Fruit fly (Drosophila melanogaster) whole organism, prepupa: ENCODE results near the gene Trm1.

ENCODE experiments used
- Blimp-1 ChIP-seq: fragments of 200-800 bp; sonication (Bioruptor generic); optimal IDR thresholded peaks from 3 replicates; lab custom pipeline; 2017; ENCODE audit warnings: missing biosample characterization, missing genetic modification characterization, mild to moderate bottlenecking, moderate library complexity, missing genetic modification reagents
- CG10669 ChIP-seq: fragments of 200-800 bp; sonication (Bioruptor generic); optimal IDR thresholded peaks from 3 replicates; lab custom pipeline; 2018; ENCODE audit warnings: missing biosample characterization, mild to moderate bottlenecking, missing genetic modification characterization, moderate library complexity
- CG11762 ChIP-seq: fragments of 200-800 bp; sonication (Bioruptor generic); optimal IDR thresholded peaks from 3 replicates; lab custom pipeline; 2016; ENCODE audit warnings: missing biosample characterization, missing genetic modification characterization; ENCODE audit not compliant: insufficient read depth
- CG11902 ChIP-seq: fragments of 200-800 bp; sonication (Bioruptor generic); optimal IDR thresholded peaks from 3 replicates; lab custom pipeline; 2016; ENCODE audit warnings: missing biosample characterization, missing genetic modification characterization
- CG15336 ChIP-seq: fragments of 200-800 bp; sonication (Bioruptor generic); IDR thresholded peaks from 2 replicates; pipeline ENCODE4 v1.3.6; 2022; ENCODE audit warnings: missing biosample characterization, missing genetic modification characterization
- CG1621 ChIP-seq: fragments of 200-800 bp; sonication (Bioruptor generic); optimal IDR thresholded peaks from 3 replicates; lab custom pipeline; 2018; ENCODE audit warnings: missing biosample characterization, mild to moderate bottlenecking, missing genetic modification characterization
- CG16779 ChIP-seq: fragments of 200-800 bp; sonication (Bioruptor generic); optimal IDR thresholded peaks from 3 replicates; lab custom pipeline; 2017; ENCODE audit warnings: missing biosample characterization, mild to moderate bottlenecking, missing genetic modification characterization
- CG31627 ChIP-seq: fragments of 200-800 bp; sonication (Bioruptor generic); optimal IDR thresholded peaks from 3 replicates; lab custom pipeline; 2016; ENCODE audit warnings: missing biosample characterization, missing genetic modification characterization
- CG32006 ChIP-seq: fragments of 200-800 bp; sonication (Bioruptor generic); optimal IDR thresholded peaks from 3 replicates; lab custom pipeline; 2017; ENCODE audit warnings: missing biosample characterization, mild to moderate bottlenecking, missing genetic modification characterization
- CG3919 ChIP-seq: fragments of 200-800 bp; sonication (Bioruptor generic); optimal IDR thresholded peaks from 3 replicates; lab custom pipeline; 2016; ENCODE audit warnings: missing biosample characterization, missing genetic modification characterization
- CG4318 ChIP-seq: fragments of 200-800 bp; sonication (Bioruptor generic); optimal IDR thresholded peaks from 3 replicates; lab custom pipeline; 2017; ENCODE audit warnings: missing biosample characterization, mild to moderate bottlenecking, missing genetic modification characterization
- CG6163 ChIP-seq: fragments of 200-800 bp; sonication (Bioruptor generic); IDR thresholded peaks from 3 replicates; pipeline ENCODE4 v1.3.6; 2022; ENCODE audit warnings: missing biosample characterization, missing genetic modification characterization
- CG6792 ChIP-seq: fragments of 200-800 bp; sonication (Bioruptor generic); optimal IDR thresholded peaks from 3 replicates; lab custom pipeline; 2016; ENCODE audit warnings: missing biosample characterization, missing genetic modification characterization
- CG6854 ChIP-seq: fragments of 200-800 bp; sonication (Bioruptor generic); optimal IDR thresholded peaks from 2 replicates; lab custom pipeline; 2017; ENCODE audit warnings: missing biosample characterization, mild to moderate bottlenecking, missing genetic modification characterization
- CG8119 ChIP-seq: fragments of 200-800 bp; sonication (Bioruptor generic); IDR thresholded peaks from 3 replicates; pipeline ENCODE4 v1.3.6; 2022; ENCODE audit warnings: missing biosample characterization, missing genetic modification characterization
- CG8632 ChIP-seq: fragments of 200-800 bp; sonication (Bioruptor generic); optimal IDR thresholded peaks from 3 replicates; lab custom pipeline; 2016; ENCODE audit warnings: missing biosample characterization, missing genetic modification characterization
- CG9139 ChIP-seq: fragments of 200-800 bp; sonication (Bioruptor generic); optimal IDR thresholded peaks from 3 replicates; lab custom pipeline; 2017; ENCODE audit warnings: missing biosample characterization, mild to moderate bottlenecking, missing genetic modification characterization
- Eip78C ChIP-seq: fragments of 200-800 bp; sonication (Bioruptor generic); peaks from one replicate; lab custom pipeline; 2016; ENCODE audit warnings: missing biosample characterization, missing genetic modification characterization
- Eip93F ChIP-seq: fragments of 200-800 bp; sonication (Bioruptor generic); optimal IDR thresholded peaks from 2 replicates; lab custom pipeline; 2016; ENCODE audit warnings: missing biosample characterization, mild to moderate bottlenecking, missing genetic modification characterization
- Ets96B ChIP-seq: fragments of 200-800 bp; optimal IDR thresholded peaks from 2 replicates; lab custom pipeline; 2019; ENCODE audit warnings: missing biosample characterization, mild to moderate bottlenecking, missing genetic modification characterization, moderate library complexity
- Gug ChIP-seq: fragments of 200-800 bp; sonication (Bioruptor generic); IDR thresholded peaks from 2 replicates; pipeline ENCODE4 v1.3.6; 2022; ENCODE audit warnings: missing biosample characterization, missing genetic modification characterization
- Hr38 ChIP-seq: sonication (Bioruptor generic); optimal IDR thresholded peaks from 2 replicates; lab custom pipeline; 2016; ENCODE audit warnings: missing biosample characterization, missing genetic modification characterization
- Hr39 ChIP-seq: fragments of 200-800 bp; sonication (Bioruptor generic); optimal IDR thresholded peaks from 2 replicates; lab custom pipeline; 2016; ENCODE audit warnings: missing biosample characterization, missing genetic modification characterization
- Met ChIP-seq: fragments of 200-800 bp; sonication (Bioruptor generic); optimal IDR thresholded peaks from 3 replicates; lab custom pipeline; 2016; ENCODE audit warnings: missing biosample characterization, missing genetic modification characterization
- Smox ChIP-seq: fragments of 200-800 bp; sonication (Bioruptor generic); optimal IDR thresholded peaks from 3 replicates; lab custom pipeline; 2016; ENCODE audit warnings: missing biosample characterization, missing genetic modification characterization
- Sox102F ChIP-seq: fragments of 200-800 bp; sonication (Bioruptor generic); optimal IDR thresholded peaks from 2 replicates; lab custom pipeline; 2016; ENCODE audit warnings: missing biosample characterization, mild to moderate bottlenecking, missing genetic modification characterization
- Sox14 ChIP-seq: fragments of 200-800 bp; sonication (Bioruptor generic); optimal IDR thresholded peaks from 3 replicates; lab custom pipeline; 2016; ENCODE audit warnings: missing biosample characterization, missing genetic modification characterization
- Sox15 ChIP-seq: fragments of 200-800 bp; sonication (Bioruptor generic); optimal IDR thresholded peaks from 3 replicates; lab custom pipeline; 2016; ENCODE audit warnings: missing biosample characterization, missing genetic modification characterization
- cyc ChIP-seq: fragments of 200-800 bp; sonication (Bioruptor generic); optimal IDR thresholded peaks from 3 replicates; lab custom pipeline; 2016; ENCODE audit warnings: missing biosample characterization, missing genetic modification characterization
- dsx ChIP-seq: fragments of 200-800 bp; optimal IDR thresholded peaks from 3 replicates; lab custom pipeline; 2019; ENCODE audit warnings: missing biosample characterization, mild to moderate bottlenecking, missing genetic modification characterization, moderate library complexity; ENCODE audit not compliant: poor library complexity, severe bottlenecking
- esn ChIP-seq: fragments of 200-800 bp; sonication (Bioruptor generic); optimal IDR thresholded peaks from 2 replicates; lab custom pipeline; 2016; ENCODE audit warnings: missing biosample characterization, mild to moderate bottlenecking, missing genetic modification characterization, moderate library complexity
- fd59A ChIP-seq: fragments of 200-800 bp; sonication (Bioruptor generic); optimal IDR thresholded peaks from 2 replicates; lab custom pipeline; 2017; ENCODE audit warnings: missing biosample characterization, mild to moderate bottlenecking, missing genetic modification characterization, missing genetic modification reagents
- fd85E ChIP-seq: fragments of 200-800 bp; sonication (Bioruptor generic); optimal IDR thresholded peaks from 3 replicates; lab custom pipeline; 2016; ENCODE audit warnings: missing biosample characterization, missing genetic modification characterization
- fkh ChIP-seq: fragments of 200-800 bp; sonication (Bioruptor generic); optimal IDR thresholded peaks from 3 replicates; lab custom pipeline; 2017; ENCODE audit warnings: missing biosample characterization, mild to moderate bottlenecking, missing genetic modification characterization, moderate library complexity
- spab ChIP-seq: fragments of 200-800 bp; sonication (Bioruptor generic); optimal IDR thresholded peaks from 2 replicates; lab custom pipeline; 2017; ENCODE audit warnings: missing biosample characterization, mild to moderate bottlenecking, missing genetic modification characterization, missing genetic modification reagents
- topi ChIP-seq: fragments of 200-800 bp; sonication (Bioruptor generic); optimal IDR thresholded peaks from 3 replicates; lab custom pipeline; 2016; ENCODE audit warnings: missing biosample characterization, missing genetic modification characterization
- vri ChIP-seq: fragments of 200-800 bp; sonication (Bioruptor generic); optimal IDR thresholded peaks from 3 replicates; lab custom pipeline; 2016; ENCODE audit warnings: missing biosample characterization, mild to moderate bottlenecking, missing genetic modification characterization

Trm1 gene

DNA sequence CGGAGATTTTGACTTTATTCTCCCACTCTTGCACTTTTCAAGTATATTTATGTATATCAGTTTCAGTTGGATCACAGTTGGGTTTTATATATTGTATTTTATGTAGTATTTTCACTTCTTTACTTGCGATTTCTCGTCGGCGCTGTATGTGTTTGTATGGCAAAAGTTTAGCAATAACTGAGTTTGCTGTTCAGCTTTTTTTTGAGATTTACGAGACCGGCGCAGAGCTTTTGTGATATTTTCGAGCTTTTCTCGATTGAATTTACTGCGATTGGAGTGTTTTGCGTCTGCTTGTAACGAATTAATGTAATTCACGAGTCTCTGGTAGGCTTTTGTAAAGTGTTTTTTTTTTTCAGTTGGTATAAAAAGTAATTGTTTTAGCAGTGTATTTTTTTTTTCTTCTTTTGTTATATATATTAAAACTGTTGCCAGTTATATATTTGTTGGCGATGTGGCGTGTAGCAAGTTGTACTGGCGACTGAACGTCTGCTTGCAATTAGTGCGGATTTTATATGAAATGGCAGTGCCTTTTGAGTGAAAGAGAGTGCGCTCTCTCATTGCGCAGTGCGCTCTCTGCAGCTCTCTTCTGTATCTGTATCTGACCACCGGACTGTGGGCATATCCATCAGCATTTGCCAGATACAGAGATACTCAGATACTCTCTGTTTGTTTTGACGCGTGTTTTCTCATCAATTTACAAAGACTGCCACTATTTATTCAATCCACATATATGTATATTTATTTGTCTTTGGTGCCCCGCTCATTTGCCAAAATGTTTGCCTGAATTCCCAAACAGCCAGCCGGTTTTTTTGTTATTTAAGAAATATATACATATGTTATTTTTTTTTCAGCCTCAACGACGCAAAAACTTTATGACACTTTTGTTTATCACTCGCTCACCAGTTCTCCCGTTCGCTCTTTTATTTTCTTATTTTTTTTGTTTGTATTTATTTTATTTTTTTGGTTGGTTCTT, 33.2 kb downstream of the Trm1 start (continued):
- peak; percentile 86 for TF ChIP-seq CG9139
- TF ChIP-seq CG4318 (GFP tag; lab: Kevin White, UChicago) = no peak
- peak; percentile 91 for TF ChIP-seq CG6854
- peak; percentile 66 for TF ChIP-seq spab (GFP tag; lab: Kevin White, UChicago)
- peak; percentile 6 for TF ChIP-seq CG31627 (GFP tag; lab: Kevin White, UChicago)
- peak; percentile 54 for TF ChIP-seq fd85E (GFP tag; lab: Kevin White, UChicago)
- peak; percentile 78 for TF ChIP-seq vri (GFP tag; lab: Kevin White, UChicago)
- TF ChIP-seq Ets96B (tag; lab: Kevin White, UChicago) = peak; percentile 49
- peak; percentile 61 for TF ChIP-seq topi (GFP tag; lab: Kevin White, UChicago)
- TF ChIP-seq CG6163 (GFP tag; lab: Robert Waterston, UW) = peak; percentile 66; the same call in 2 of the 3 replicates
- TF ChIP-seq Eip93F (GFP tag; lab: Kevin White, UChicago) = peak; percentile 86
- no peak for TF ChIP-seq Hr39
- peak; percentile 18 for TF ChIP-seq CG32006 (GFP tag; lab: Kevin White, UChicago)
- TF ChIP-seq, all 60 proteins: peak for 43

DNA sequence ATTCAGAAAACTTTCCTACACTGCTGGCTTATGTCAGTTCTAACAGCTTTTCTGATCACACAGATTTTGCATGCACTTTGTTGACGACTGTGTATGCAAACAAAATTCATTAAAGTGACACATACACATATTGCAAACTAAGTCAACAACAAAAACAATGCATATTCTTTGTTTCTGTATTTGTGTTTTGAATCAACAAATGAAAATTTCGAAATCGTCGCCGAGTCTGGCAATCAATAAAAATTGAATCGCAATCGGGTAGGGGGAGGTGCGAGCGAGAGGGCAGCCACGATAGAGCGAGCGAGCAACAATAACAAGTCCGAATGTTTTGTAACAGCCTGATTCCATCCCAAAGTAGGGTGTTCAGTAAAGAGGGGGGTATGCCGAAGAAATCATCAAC, 35.2 kb downstream of the Trm1 start:
- TF ChIP-seq fkh (GFP tag; lab: Kevin White, UChicago) (peak; percentile 65), dsx (GFP tag; lab: Kevin White, UChicago) (no peak), CG10669 (no peak), CG15336 (GFP tag; lab: Robert Waterston, UW) (no peak), Sox14 (peak; percentile 2), Eip93F (GFP tag; lab: Kevin White, UChicago) (peak; percentile 5), CG6792 (GFP tag; lab: Kevin White, UChicago) (no peak), vri (GFP tag; lab: Kevin White, UChicago) (peak; percentile 54), cyc (GFP tag; lab: Kevin White, UChicago) (no peak), CG8632 (GFP tag; lab: Kevin White, UChicago) (no peak)

DNA sequence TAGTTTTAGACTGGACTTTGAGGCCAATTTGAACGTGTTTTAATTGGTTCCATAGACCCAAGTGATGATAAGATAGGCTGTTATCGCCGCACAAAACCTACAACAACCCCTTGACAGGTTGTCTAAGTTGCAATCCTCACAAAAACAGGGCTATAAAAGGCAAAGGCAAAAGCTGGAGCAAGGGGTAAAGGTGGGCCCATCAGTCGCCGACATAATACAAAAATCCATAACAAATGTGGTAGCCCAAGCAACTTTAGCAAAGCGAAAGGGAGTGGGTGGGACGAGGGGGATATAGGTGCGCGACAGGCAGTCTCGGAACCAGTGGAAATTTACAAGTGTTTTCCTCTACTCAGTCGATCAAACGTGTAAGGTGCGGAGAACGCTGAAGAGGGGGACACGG, 36.2 kb downstream of the Trm1 start:
- peak; percentile 15 for TF ChIP-seq fkh (GFP tag; lab: Kevin White, UChicago)
- no peak for TF ChIP-seq vri (GFP tag; lab: Kevin White, UChicago)

DNA sequence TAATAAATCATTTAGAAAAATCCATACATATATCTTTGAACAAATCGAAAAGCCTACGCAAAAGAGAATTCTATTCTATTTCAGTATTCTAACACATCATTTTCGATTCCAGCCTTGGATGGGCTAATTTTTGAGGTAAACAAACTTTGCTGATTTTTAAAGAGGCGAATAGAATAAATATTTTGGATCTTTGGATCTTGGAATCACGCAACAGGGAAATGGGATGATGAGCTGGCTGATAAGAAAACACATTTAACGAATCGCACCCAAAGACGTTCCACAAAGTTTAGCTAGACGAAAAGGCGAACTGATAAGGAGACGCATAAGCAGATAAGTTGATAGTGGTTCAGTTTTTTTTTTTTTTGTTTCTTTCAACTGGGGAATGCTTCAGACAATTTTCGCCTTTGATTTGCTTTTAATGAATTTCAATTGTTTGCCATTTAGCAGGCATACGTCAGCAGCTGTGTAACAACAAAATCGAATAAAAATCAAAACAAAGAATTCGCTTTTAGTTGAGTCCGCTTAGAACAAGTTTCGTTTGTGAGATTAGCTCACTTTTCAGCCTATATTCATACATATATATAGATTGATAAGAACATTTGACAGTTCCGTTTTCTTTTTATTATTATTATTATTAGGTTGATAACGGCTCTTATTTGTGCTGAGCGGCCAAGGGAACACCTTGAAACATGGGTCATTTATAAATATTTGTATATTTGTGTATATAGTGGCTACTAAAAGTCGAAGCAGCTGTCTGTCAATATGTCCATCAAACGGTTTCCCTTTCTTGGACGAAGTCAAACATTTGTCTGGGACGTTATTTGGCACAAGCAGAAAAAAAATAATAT, 37.6 kb downstream of the Trm1 start:
- TF ChIP-seq CG16779 (tag; lab: Kevin White, UChicago) = no peak
- no peak for TF ChIP-seq Sox15 (GFP tag; lab: Kevin White, UChicago)
- no peak for TF ChIP-seq cyc (GFP tag; lab: Kevin White, UChicago)
- TF ChIP-seq CG10669 = no peak
- no peak for TF ChIP-seq CG6792 (GFP tag; lab: Kevin White, UChicago)
- TF ChIP-seq fd85E (GFP tag; lab: Kevin White, UChicago) = no peak
- TF ChIP-seq Hr38 (GFP tag; lab: Kevin White, UChicago) = no peak
- no peak for TF ChIP-seq Gug (GFP tag; lab: Robert Waterston, UW)
- peak; percentile 20 for TF ChIP-seq Eip78C
- no peak for TF ChIP-seq CG4318 (GFP tag; lab: Kevin White, UChicago)
- no peak for TF ChIP-seq CG6163 (GFP tag; lab: Robert Waterston, UW)
- TF ChIP-seq CG8632 (GFP tag; lab: Kevin White, UChicago) = no peak
- peak; percentile 77 for TF ChIP-seq fkh (GFP tag; lab: Kevin White, UChicago)
- no peak for TF ChIP-seq Smox (GFP tag; lab: Kevin White, UChicago)

DNA sequence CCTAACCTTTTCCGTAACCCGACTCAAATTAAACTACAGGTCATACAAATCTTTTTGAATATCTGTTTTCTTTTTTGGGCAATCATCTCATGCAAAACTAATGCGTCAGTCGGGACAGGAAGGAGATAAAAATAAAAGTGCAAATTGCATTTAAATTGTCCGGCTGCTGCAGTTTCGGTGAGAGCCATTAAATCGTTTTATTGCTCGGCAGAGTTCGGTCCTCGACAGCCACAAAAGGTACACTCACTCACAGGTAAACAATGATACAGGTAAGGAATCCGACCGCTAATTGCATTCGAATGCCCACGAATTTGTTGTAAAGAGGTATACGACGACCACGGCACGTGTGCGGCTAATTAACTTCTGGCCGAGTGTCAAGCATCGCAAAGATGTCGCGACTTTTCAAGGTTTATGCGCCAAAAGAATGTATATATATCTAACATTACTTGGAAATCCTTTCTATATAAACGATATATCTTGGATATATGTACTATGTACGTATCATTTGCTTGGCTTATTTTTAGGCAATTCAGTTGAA, 38.7 kb downstream of the Trm1 start:
- TF ChIP-seq Hr39 (no peak), CG1621 (tag; lab: Kevin White, UChicago) (no peak), topi (GFP tag; lab: Kevin White, UChicago) (no peak), fd59A (no peak), CG11762 (GFP tag; lab: Kevin White, UChicago) (no peak), Sox15 (GFP tag; lab: Kevin White, UChicago) (no peak), Blimp-1 (no peak), CG3919 (GFP tag; lab: Kevin White, UChicago) (no peak), Met (GFP tag; lab: Kevin White, UChicago) (no peak), CG8119 (GFP tag; lab: Robert Waterston, UW) (no peak), vri (GFP tag; lab: Kevin White, UChicago) (no peak), Smox (GFP tag; lab: Kevin White, UChicago) (no peak), Sox102F (GFP tag; lab: Kevin White, UChicago) (no peak), CG11902 (GFP tag; lab: Kevin White, UChicago) (no peak), esn (no peak), Hr38 (GFP tag; lab: Kevin White, UChicago) (no peak)
